In the genomic region with DNA sequence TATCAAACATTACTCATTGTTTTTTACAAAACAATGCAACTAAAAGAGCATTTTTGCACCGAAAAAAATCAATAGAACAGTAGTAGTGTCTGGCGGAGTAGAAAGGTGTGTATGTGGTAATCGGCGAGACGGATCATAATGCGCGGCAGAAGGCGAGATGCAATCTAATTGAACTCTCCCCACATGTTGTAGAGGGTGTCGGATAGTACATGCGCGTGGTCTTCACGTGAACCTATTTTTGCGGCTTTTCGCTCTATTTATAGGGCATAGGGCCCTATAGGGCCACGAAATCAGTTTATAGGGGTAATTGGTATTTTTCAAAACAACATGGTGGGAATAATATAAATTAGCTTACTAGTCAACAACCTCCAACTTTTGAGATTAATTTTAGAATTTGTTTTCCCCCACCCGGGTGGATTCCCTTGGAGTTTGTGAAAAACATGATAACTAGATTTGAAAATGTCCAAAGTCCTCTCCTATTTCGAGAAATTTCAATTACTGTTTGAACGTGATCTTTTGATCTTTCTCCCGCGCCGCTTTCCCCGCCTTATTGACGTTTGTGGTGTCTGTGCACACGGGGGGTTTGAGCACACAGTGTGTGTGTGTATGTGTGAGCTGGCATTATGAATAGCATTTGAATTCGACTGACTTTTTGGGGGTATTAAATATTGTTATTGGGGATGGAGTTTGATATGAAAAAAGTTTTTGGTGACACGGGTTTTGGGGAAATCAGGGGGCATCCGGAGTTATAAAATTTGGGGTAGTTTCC, we compare ENCODE assay signal across 8 worm cellular contexts.
TF ChIP-seq lines count a peak whose summit lies in the region.

No protein-coding gene starts in this region.

TF ChIP-seq in whole organism, L1 larva, 84 proteins besides CTCF, POLR2A, EP300 and RAD21 (continues in another document):
- TF ChIP-seq elt-2 (tag; optimal IDR thresholded peaks at IDR 0.05; lab: Kevin White, UChicago): peak; percentile 42
- TF ChIP-seq pag-3 (tag; optimal IDR thresholded peaks at IDR 0.05; lab: Kevin White, UChicago; ENCODE audit: borderline replicate concordance, insufficient read depth): no peak
- TF ChIP-seq lin-14 (GFP tag; optimal IDR thresholded peaks at IDR 0.05; lab: Kevin White, UChicago): peak; percentile 55
- peak in 1 of 2 experiments; percentile 1 for TF ChIP-seq lin-35 (GFP tag; optimal IDR thresholded peaks at IDR 0.05; lab: Kevin White, UChicago)
- no peak for TF ChIP-seq tbx-2 (tag; optimal IDR thresholded peaks at IDR 0.05; lab: Kevin White, UChicago)
- TF ChIP-seq irx-1 (tag; optimal IDR thresholded peaks at IDR 0.05; lab: Kevin White, UChicago): peak; percentile 41
- no peak for TF ChIP-seq egl-27 (tag; optimal IDR thresholded peaks at IDR 0.05; lab: Kevin White, UChicago)
- peak; percentile 61 for TF ChIP-seq blmp-1 (tag; optimal IDR thresholded peaks at IDR 0.05; lab: Kevin White, UChicago)
- no peak for TF ChIP-seq unc-30 (tag; optimal IDR thresholded peaks at IDR 0.05; lab: Kevin White, UChicago)
- no peak for TF ChIP-seq vab-15 (tag; optimal IDR thresholded peaks at IDR 0.05; lab: Kevin White, UChicago)

TF ChIP-seq in whole organism, L2 larva, 48 proteins besides CTCF, POLR2A, EP300 and RAD21 (continues in another document):
- TF ChIP-seq unc-55 (GFP tag; optimal IDR thresholded peaks at IDR 0.05; lab: Kevin White, UChicago): no peak
- no peak for TF ChIP-seq snpc-4 (tag; optimal IDR thresholded peaks at IDR 0.05; lab: Kevin White, UChicago)
- peak; percentile 16 for TF ChIP-seq nhr-21 (tag; optimal IDR thresholded peaks at IDR 0.05; lab: Kevin White, UChicago)
- TF ChIP-seq elt-1 (tag; optimal IDR thresholded peaks at IDR 0.05; lab: Kevin White, UChicago): no peak
- TF ChIP-seq crh-2 (tag; optimal IDR thresholded peaks at IDR 0.05; lab: Kevin White, UChicago): peak; percentile 47
- no peak for TF ChIP-seq elt-3 (tag; optimal IDR thresholded peaks at IDR 0.05; lab: Kevin White, UChicago)
- no peak for TF ChIP-seq zag-1 (tag; optimal IDR thresholded peaks at IDR 0.05; lab: Kevin White, UChicago)
- TF ChIP-seq nhr-129 (tag; optimal IDR thresholded peaks at IDR 0.05; lab: Kevin White, UChicago): peak; percentile 2
- TF ChIP-seq F13H6.1 (tag; optimal IDR thresholded peaks at IDR 0.05; lab: Kevin White, UChicago): peak; percentile 48
- peak; percentile 53 for TF ChIP-seq fos-1 (tag; optimal IDR thresholded peaks at IDR 0.05; lab: Kevin White, UChicago)

TF ChIP-seq in whole organism, L3 larva, 47 proteins besides CTCF, POLR2A, EP300 and RAD21 (continues in another document):
- TF ChIP-seq skn-1 (tag; optimal IDR thresholded peaks at IDR 0.05; lab: Kevin White, UChicago): no peak
- peak; percentile 80 for TF ChIP-seq pha-4 (tag; optimal IDR thresholded peaks at IDR 0.05; lab: Kevin White, UChicago)
- peak; percentile 1 for TF ChIP-seq nfya-1 (tag; optimal IDR thresholded peaks at IDR 0.05; lab: Kevin White, UChicago; ENCODE audit: insufficient read depth)
- TF ChIP-seq snpc-4 (tag; optimal IDR thresholded peaks at IDR 0.05; lab: Kevin White, UChicago): peak; percentile 6
- peak; percentile 75 for TF ChIP-seq mml-1 (tag; optimal IDR thresholded peaks at IDR 0.05; lab: Kevin White, UChicago)
- TF ChIP-seq nhr-28 (tag; optimal IDR thresholded peaks at IDR 0.05; lab: Kevin White, UChicago): no peak
- TF ChIP-seq nhr-76 (tag; optimal IDR thresholded peaks at IDR 0.05; lab: Kevin White, UChicago): no peak
- peak; percentile 18 for TF ChIP-seq nhr-43 (tag; optimal IDR thresholded peaks at IDR 0.05; lab: Kevin White, UChicago; ENCODE audit: poor library complexity, severe bottlenecking)
- no peak for TF ChIP-seq fkh-10 (GFP tag; optimal IDR thresholded peaks at IDR 0.05; lab: Kevin White, UChicago)
- peak; percentile 68 for TF ChIP-seq elt-2 (tag; optimal IDR thresholded peaks at IDR 0.05; lab: Kevin White, UChicago)

TF ChIP-seq in whole organism, L4 larva, 104 proteins besides CTCF, POLR2A, EP300 and RAD21 (continues in another document):
- TF ChIP-seq mep-1 (tag; optimal IDR thresholded peaks at IDR 0.05; lab: Kevin White, UChicago): peak; percentile 44
- TF ChIP-seq spr-1 (tag; optimal IDR thresholded peaks at IDR 0.05; lab: Kevin White, UChicago): no peak
- TF ChIP-seq zip-2 (tag; optimal IDR thresholded peaks at IDR 0.05; lab: Kevin White, UChicago): no peak
- TF ChIP-seq nhr-102 (tag; optimal IDR thresholded peaks at IDR 0.05; lab: Kevin White, UChicago): peak; percentile 51
- no peak for TF ChIP-seq ceh-32 (tag; optimal IDR thresholded peaks at IDR 0.05; lab: Kevin White, UChicago; ENCODE audit: poor library complexity)
- peak; percentile 33 for TF ChIP-seq pqm-1 (tag; optimal IDR thresholded peaks at IDR 0.05; lab: Kevin White, UChicago)
- TF ChIP-seq lin-13 (GFP tag; optimal IDR thresholded peaks at IDR 0.05; lab: Kevin White, UChicago): peak; percentile 38
- no peak for TF ChIP-seq F26F4.8 (GFP tag; conservative IDR thresholded peaks at IDR 0.05; lab: Robert Waterston, UW)
- no peak for TF ChIP-seq lim-7 (GFP tag; IDR thresholded peaks at IDR 0.05; lab: Robert Waterston, UW)
- TF ChIP-seq mxl-3 (GFP tag; optimal IDR thresholded peaks at IDR 0.05; lab: Kevin White, UChicago): peak; percentile 61
- TF ChIP-seq nhr-111 (GFP tag; optimal IDR thresholded peaks at IDR 0.05; lab: Kevin White, UChicago): no peak

TF ChIP-seq in whole organism, late embryonic, 69 proteins besides CTCF, POLR2A, EP300 and RAD21:
- no peak for TF ChIP-seq elt-4 (tag; optimal IDR thresholded peaks at IDR 0.05; lab: Kevin White, UChicago)
- TF ChIP-seq nfya-1 (tag; optimal IDR thresholded peaks at IDR 0.05; lab: Kevin White, UChicago): no peak
- TF ChIP-seq dve-1 (tag; optimal IDR thresholded peaks at IDR 0.05; lab: Kevin White, UChicago): peak; percentile 6
- no peak for TF ChIP-seq rnt-1 (tag; optimal IDR thresholded peaks at IDR 0.05; lab: Kevin White, UChicago)
- no peak for TF ChIP-seq lin-11 (tag; optimal IDR thresholded peaks at IDR 0.05; lab: Kevin White, UChicago)
- TF ChIP-seq tbx-2 (tag; optimal IDR thresholded peaks at IDR 0.05; lab: Kevin White, UChicago): peak; percentile 19
- no peak for TF ChIP-seq pqm-1 (tag; optimal IDR thresholded peaks at IDR 0.05; lab: Kevin White, UChicago)

TF ChIP-seq in whole organism, midembryonic, 9 proteins besides CTCF, POLR2A, EP300 and RAD21:
- no peak for TF ChIP-seq T22C8.4 (GFP tag; IDR thresholded peaks at IDR 0.05; lab: Robert Waterston, UW)
- TF ChIP-seq tab-1 (GFP tag; IDR thresholded peaks at IDR 0.05; lab: Robert Waterston, UW): 0 out of 2 replicates have a peak, but pooled peaks have one; percentile 38
- no peak for TF ChIP-seq ztf-23 (GFP tag; IDR thresholded peaks at IDR 0.05; lab: Robert Waterston, UW)
TF ChIP-seq in whole organism, midembryonic: peak in this region for 1.

TF ChIP-seq in whole organism, mixed stage, embryonic, 35 proteins besides CTCF, POLR2A, EP300 and RAD21 (continues in another document):
- TF ChIP-seq nhr-12 (tag; optimal IDR thresholded peaks at IDR 0.05; lab: Kevin White, UChicago): no peak
- no peak for TF ChIP-seq ztf-11 (tag; optimal IDR thresholded peaks at IDR 0.05; lab: Kevin White, UChicago)
- TF ChIP-seq unc-120 (tag; optimal IDR thresholded peaks at IDR 0.05; lab: Kevin White, UChicago; ENCODE audit: poor library complexity, severe bottlenecking): no peak
- TF ChIP-seq ceh-43 (GFP tag; optimal IDR thresholded peaks at IDR 0.05; lab: Kevin White, UChicago): no peak
- peak; percentile 61 for TF ChIP-seq pha-4 (tag; optimal IDR thresholded peaks at IDR 0.05; lab: Kevin White, UChicago)
- TF ChIP-seq blmp-1 (tag; optimal IDR thresholded peaks at IDR 0.05; lab: Kevin White, UChicago): no peak
- no peak for TF ChIP-seq elt-3 (tag; optimal IDR thresholded peaks at IDR 0.05; lab: Kevin White, UChicago)
- TF ChIP-seq mls-2 (tag; optimal IDR thresholded peaks at IDR 0.05; lab: Kevin White, UChicago): peak; percentile 1
- no peak for TF ChIP-seq snpc-4 (tag; optimal IDR thresholded peaks at IDR 0.05; lab: Kevin White, UChicago)
- TF ChIP-seq tbx-8 (GFP tag; optimal IDR thresholded peaks at IDR 0.05; lab: Kevin White, UChicago): no peak
- TF ChIP-seq sptf-1 (tag; optimal IDR thresholded peaks at IDR 0.05; lab: Kevin White, UChicago): no peak
- TF ChIP-seq ceh-83 (GFP tag; optimal IDR thresholded peaks at IDR 0.05; lab: Kevin White, UChicago): no peak
- TF ChIP-seq nhr-237 (tag; optimal IDR thresholded peaks at IDR 0.05; lab: Kevin White, UChicago): no peak
- no peak for TF ChIP-seq lin-32 (GFP tag; optimal IDR thresholded peaks at IDR 0.05; lab: Kevin White, UChicago)
- no peak for TF ChIP-seq M03D4.4 (tag; optimal IDR thresholded peaks at IDR 0.05; lab: Kevin White, UChicago)
- peak; percentile 67 for TF ChIP-seq elt-1 (tag; optimal IDR thresholded peaks at IDR 0.05; lab: Kevin White, UChicago; ENCODE audit: borderline replicate concordance, insufficient read depth)
- TF ChIP-seq ceh-39 (tag; optimal IDR thresholded peaks at IDR 0.05; lab: Kevin White, UChicago): no peak

TF ChIP-seq in whole organism, young adult, 124 proteins besides CTCF, POLR2A, EP300 and RAD21:
- no peak for TF ChIP-seq ets-4 (GFP tag; optimal IDR thresholded peaks at IDR 0.05; lab: Kevin White, UChicago)
- TF ChIP-seq snpc-4 (GFP tag; optimal IDR thresholded peaks at IDR 0.05; lab: Kevin White, UChicago): no peak
- peak in 1 of 4 experiments; percentile 25 for TF ChIP-seq snpc-4 (tag; optimal IDR thresholded peaks at IDR 0.05; lab: Kevin White, UChicago)
- TF ChIP-seq let-607 (tag; optimal IDR thresholded peaks at IDR 0.05; lab: Kevin White, UChicago): peak; percentile 5 to 27
- TF ChIP-seq lsl-1 (GFP tag; optimal IDR thresholded peaks at IDR 0.05; lab: Kevin White, UChicago): no peak
- no peak for TF ChIP-seq cebp-1 (GFP tag; IDR thresholded peaks at IDR 0.05; lab: Robert Waterston, UW)
- peak; percentile 32 for TF ChIP-seq cebp-1 (tag; optimal IDR thresholded peaks at IDR 0.05; lab: Kevin White, UChicago)
- TF ChIP-seq nhr-80 (tag; optimal IDR thresholded peaks at IDR 0.05; lab: Kevin White, UChicago): peak; percentile 74
- TF ChIP-seq lin-26 (GFP tag; IDR thresholded peaks at IDR 0.05; lab: Robert Waterston, UW): peak; percentile 32; the same call in 1 of the 2 replicates
